Worm (Caenorhabditis elegans): ENCODE data around the gene nlp-45.

The nlp-45 gene

ce11 chrX:2330494-2330893 lies 7.6 kb downstream of the nlp-45 start:
- no peak for TF ChIP-seq tbx-2 (tag; optimal IDR thresholded peaks at IDR 0.05)
- TF ChIP-seq C38D4.7 (GFP tag; optimal IDR thresholded peaks at IDR 0.05) = no peak
- TF ChIP-seq ref-2 (tag; optimal IDR thresholded peaks at IDR 0.05) = peak; percentile 42

DNA sequence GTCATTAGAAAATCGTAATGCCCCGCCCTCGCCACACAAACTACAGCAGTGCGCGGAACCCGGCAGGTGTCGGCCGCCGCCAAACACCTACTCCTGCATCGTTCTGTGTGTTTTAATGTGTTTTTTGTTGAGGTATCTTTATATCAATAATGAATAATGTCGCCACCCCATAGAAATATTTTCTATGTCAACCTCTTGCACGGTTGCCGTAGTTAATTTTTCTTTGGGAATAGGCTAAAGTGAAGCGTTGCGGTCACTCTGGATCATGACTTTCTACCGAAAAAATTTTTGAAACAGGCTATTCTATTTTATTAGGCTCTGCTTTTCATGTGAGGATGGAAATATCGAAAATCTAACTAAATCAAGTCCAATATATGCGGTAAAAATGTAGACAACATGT lies 9.2 kb downstream of the nlp-45 start:
- TF ChIP-seq gmeb-2 (tag; optimal IDR thresholded peaks at IDR 0.05) = no peak
- TF ChIP-seq ama-1 (optimal IDR thresholded peaks at IDR 0.05) = peak; percentile 69
- TF ChIP-seq ztf-16 (tag; optimal IDR thresholded peaks at IDR 0.05) = no peak
- no peak for TF ChIP-seq npax-4 (tag; optimal IDR thresholded peaks at IDR 0.05)
- TF ChIP-seq sox-4 (tag; optimal IDR thresholded peaks at IDR 0.05) = no peak
- TF ChIP-seq unc-55 (GFP tag; optimal IDR thresholded peaks at IDR 0.05) = no peak
- no peak for TF ChIP-seq sox-2 (GFP tag; IDR thresholded peaks at IDR 0.05)
- no peak for TF ChIP-seq K02D7.2 (tag; optimal IDR thresholded peaks at IDR 0.05)
- TF ChIP-seq fkh-6 (tag; optimal IDR thresholded peaks at IDR 0.05) = no peak
- TF ChIP-seq nfya-1 (tag; optimal IDR thresholded peaks at IDR 0.05) = no peak
- TF ChIP-seq lim-6 (tag; optimal IDR thresholded peaks at IDR 0.05) = no peak
- no peak for TF ChIP-seq hlh-15 (tag; optimal IDR thresholded peaks at IDR 0.05)
- no peak for TF ChIP-seq che-1 (tag; optimal IDR thresholded peaks at IDR 0.05)
- no peak for TF ChIP-seq C08G9.2 (tag; optimal IDR thresholded peaks at IDR 0.05)
- no peak for TF ChIP-seq elt-4 (tag; optimal IDR thresholded peaks at IDR 0.05)
- TF ChIP-seq nhr-11 (tag; optimal IDR thresholded peaks at IDR 0.05) = no peak
- no peak for TF ChIP-seq rnt-1 (tag; optimal IDR thresholded peaks at IDR 0.05)
- peak; percentile 16 for TF ChIP-seq tbx-2 (tag; optimal IDR thresholded peaks at IDR 0.05)
- no peak for TF ChIP-seq C38D4.7 (GFP tag; optimal IDR thresholded peaks at IDR 0.05)
- no peak for TF ChIP-seq dmd-4 (tag; optimal IDR thresholded peaks at IDR 0.05; ENCODE audit: borderline replicate concordance)
- TF ChIP-seq elt-2 (tag; optimal IDR thresholded peaks at IDR 0.05) = peak; percentile 12
- no peak for TF ChIP-seq lin-11 (tag; optimal IDR thresholded peaks at IDR 0.05)
- TF ChIP-seq mec-3 (tag; optimal IDR thresholded peaks at IDR 0.05; ENCODE audit: borderline replicate concordance) = no peak
- TF ChIP-seq pros-1 (tag; optimal IDR thresholded peaks at IDR 0.05) = no peak
- no peak for TF ChIP-seq tbx-7 (tag; optimal IDR thresholded peaks at IDR 0.05)

ce11 chrX:2321758-2322157 lies 16.4 kb downstream of the nlp-45 start:
- no peak for TF ChIP-seq ceh-30 (tag; optimal IDR thresholded peaks at IDR 0.05)
- TF ChIP-seq tbx-2 (tag; optimal IDR thresholded peaks at IDR 0.05) = no peak
- TF ChIP-seq ceh-31 (tag; optimal IDR thresholded peaks at IDR 0.05) = no peak
- TF ChIP-seq ceh-6 (GFP tag; optimal IDR thresholded peaks at IDR 0.05) = peak; percentile 14
- peak; percentile 39 for TF ChIP-seq pat-9 (tag; optimal IDR thresholded peaks at IDR 0.05)
- peak; percentile 34 for TF ChIP-seq hlh-30 (tag; optimal IDR thresholded peaks at IDR 0.05; ENCODE audit: insufficient read depth)

DNA sequence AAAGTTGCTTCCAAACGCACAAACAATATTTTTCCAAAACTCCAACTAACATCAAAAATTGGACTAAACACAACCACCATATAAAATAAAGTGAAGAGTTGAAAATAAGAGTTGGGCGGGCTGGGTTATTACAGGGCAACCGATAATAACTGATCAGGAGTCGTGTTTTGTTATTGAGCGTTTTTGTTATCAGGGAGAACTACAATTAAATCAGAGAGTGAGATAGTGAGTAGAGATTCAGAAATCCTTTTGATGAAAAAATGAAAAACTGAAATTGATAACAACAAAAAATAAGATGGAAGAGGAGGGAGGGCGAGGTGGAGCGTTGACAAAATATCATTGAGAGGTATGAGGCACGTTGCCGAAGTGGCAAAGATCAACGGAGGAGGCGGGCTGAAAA lies 17.6 kb downstream of the nlp-45 start:
- TF ChIP-seq elt-2 (tag; optimal IDR thresholded peaks at IDR 0.05) = peak; percentile 28
- no peak for TF ChIP-seq F13H6.1 (tag; optimal IDR thresholded peaks at IDR 0.05)

- TF ChIP-seq pat-9 (tag; optimal IDR thresholded peaks at IDR 0.05) = no peak
- TF ChIP-seq ama-1 (optimal IDR thresholded peaks at IDR 0.05) = no peak
- TF ChIP-seq lin-11 (tag; optimal IDR thresholded peaks at IDR 0.05) = no peak
Measured at ce11 chrX:2319238-2319637, 18.9 kb downstream of the nlp-45 start, which contains the start of gene aakg-4. aakg-4 (minus strand) TSS chrX:2319338.

DNA sequence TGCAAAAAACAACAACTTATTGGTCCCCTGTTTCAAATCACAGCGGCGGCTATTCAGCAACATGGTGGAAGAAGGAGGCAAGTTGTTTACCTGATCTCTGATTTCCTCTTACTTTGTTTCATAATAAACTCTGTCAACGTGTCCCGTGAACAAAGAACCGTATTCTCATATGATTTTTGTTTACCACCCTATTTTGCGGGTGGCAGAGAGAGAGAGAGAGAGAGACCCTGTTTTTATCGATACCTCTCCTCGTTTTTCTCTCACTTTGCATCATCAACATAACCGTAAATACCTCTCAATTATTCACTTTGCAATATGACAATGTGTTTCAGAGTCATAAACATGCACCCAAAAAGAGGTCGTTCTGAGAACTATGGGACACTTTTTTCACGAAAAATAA lies 20.6 kb downstream of the nlp-45 start:
- TF ChIP-seq nfya-1 (tag; optimal IDR thresholded peaks at IDR 0.05) (no peak), ceh-14 (tag; optimal IDR thresholded peaks at IDR 0.05) (no peak), hlh-30 (tag; optimal IDR thresholded peaks at IDR 0.05; ENCODE audit: insufficient read depth) (no peak), dmd-4 (tag; optimal IDR thresholded peaks at IDR 0.05; ENCODE audit: borderline replicate concordance) (no peak), elt-4 (tag; optimal IDR thresholded peaks at IDR 0.05) (no peak), T23F11.4 (GFP tag; optimal IDR thresholded peaks at IDR 0.05) (no peak), hlh-8 (tag; optimal IDR thresholded peaks at IDR 0.05) (no peak), fax-1 (tag; optimal IDR thresholded peaks at IDR 0.05) (no peak), ceh-19 (GFP tag; optimal IDR thresholded peaks at IDR 0.05) (no peak), ceh-9 (tag; optimal IDR thresholded peaks at IDR 0.05) (no peak), lim-6 (tag; optimal IDR thresholded peaks at IDR 0.05) (no peak), ceh-2 (tag; optimal IDR thresholded peaks at IDR 0.05) (no peak), tbx-2 (tag; optimal IDR thresholded peaks at IDR 0.05) (no peak), ets-4 (tag; optimal IDR thresholded peaks at IDR 0.05) (no peak), pax-1 (tag; optimal IDR thresholded peaks at IDR 0.05) (no peak), zip-5 (tag; optimal IDR thresholded peaks at IDR 0.05) (no peak)

Measured in whole organism, late embryonic.